Fruit fly (Drosophila melanogaster): ENCODE measurements around the gene CG14052.

DNA sequence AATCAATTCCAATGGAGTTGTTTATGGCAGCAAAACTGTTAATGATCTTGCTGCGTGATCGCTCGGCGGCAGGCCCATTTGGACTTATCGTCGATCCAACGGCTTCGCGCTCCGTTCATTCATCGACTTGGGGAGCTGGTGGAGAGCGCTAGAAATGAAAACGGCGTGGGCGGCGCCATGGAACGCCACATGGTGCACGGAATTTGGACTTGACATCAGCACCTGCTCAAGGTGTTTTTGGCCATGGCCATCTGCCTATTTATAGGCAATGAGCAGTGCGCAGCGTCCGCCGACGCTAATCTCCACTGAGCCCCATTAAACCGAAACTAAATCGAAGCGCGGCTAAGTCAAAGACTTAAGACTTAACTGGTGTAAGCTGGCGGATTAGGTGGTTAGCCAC is 5.1 kb upstream of the CG14052 start:
- TF ChIP-seq Pif1B (GFP tag; optimal IDR thresholded peaks at IDR 0.05), result no peak
- no peak for TF ChIP-seq Snoo (tag; optimal IDR thresholded peaks at IDR 0.05)
- no peak for TF ChIP-seq CG32121 (GFP tag; IDR thresholded peaks at IDR 0.05)
- TF ChIP-seq D1 (tag; optimal IDR thresholded peaks at IDR 0.05), result no peak
- no peak for TF ChIP-seq CG9948 (tag; optimal IDR thresholded peaks at IDR 0.05)
- no peak for TF ChIP-seq EcR (GFP tag; optimal IDR thresholded peaks at IDR 0.05)
- TF ChIP-seq CG17806 (tag; optimal IDR thresholded peaks at IDR 0.05), result no peak
- TF ChIP-seq CG4496 (GFP tag; IDR thresholded peaks at IDR 0.05), result no peak
